Worm (Caenorhabditis elegans) whole organism, dauer: ENCODE measurements around the gene T04C12.33.

Experiments used
- unc-62 ChIP-seq: sonication (generic microtip); optimal IDR thresholded peaks from 2 replicates; lab custom pipeline; 2017; ENCODE audit warnings: missing biosample characterization, missing genetic modification reagents, missing genetic modification characterization

Gene T04C12.33

DNA sequence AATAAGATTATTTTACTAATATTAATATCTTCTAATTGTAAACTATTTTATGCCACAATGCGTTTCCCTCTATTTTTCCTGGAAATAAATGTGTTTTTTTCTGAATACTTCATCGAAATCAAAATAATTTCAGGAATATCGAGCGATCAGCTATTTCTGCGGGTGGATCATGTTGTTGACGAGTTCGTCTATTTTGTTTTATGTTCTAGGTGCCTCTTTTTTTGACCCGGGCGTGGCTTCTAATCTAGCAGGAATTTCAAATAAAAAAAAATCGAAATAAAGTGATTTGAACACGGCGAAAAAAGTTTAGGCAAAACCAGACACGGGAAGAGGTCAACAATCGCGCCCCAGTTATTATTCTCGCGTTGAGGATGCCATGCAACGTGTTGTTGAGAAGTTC, at the start of gene T04C12.33:
Gene T04C12.33 (plus strand): TSS at position 301 of the 400 bp plus-strand sequence.
- no peak for TF ChIP-seq unc-62

DNA sequence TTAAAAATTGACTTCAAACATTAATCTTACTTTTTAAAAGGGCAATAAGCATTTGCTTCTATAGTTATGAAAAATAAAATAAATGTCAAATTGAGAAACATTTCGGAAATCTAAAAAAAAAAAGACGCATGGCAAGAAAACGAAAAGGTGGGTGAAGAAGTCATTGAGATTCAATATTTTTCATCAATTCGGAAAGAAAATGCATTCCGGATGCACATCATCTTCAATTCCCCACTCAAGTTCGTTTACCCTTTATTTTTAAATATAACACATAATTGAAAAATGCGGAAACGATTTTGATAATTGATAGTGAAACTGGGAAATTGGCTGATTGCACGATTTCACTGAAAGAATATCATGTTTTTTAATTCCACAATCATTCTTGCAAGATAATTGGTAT, 49.6 kb upstream of the T04C12.33 start, which contains the start of gene F53B7.4:
Gene F53B7.4 (minus strand): TSS at position 101 of the 400 bp plus-strand sequence.
- no peak for TF ChIP-seq unc-62

ce11 chrV:11004094-11004493, 47.9 kb upstream of the T04C12.33 start:
- TF ChIP-seq unc-62: no peak

DNA sequence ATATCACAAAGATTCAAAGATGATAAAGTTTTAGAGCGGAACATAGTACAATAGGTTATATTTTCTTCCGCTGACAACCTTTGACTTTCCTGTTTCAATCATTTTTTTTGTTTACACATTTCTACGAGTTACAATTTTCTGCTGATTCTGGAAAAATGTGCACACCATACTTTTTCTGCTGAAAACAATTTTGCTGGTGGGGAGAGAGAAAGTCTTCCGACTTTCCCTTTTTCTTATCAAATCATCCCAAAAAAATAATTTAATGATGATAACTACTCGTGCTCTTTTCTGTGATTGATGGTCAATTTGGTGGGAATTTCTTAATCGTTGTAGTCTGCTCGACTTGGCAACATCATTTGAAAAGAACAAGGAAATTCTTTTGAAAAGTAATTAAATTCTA, 44.4 kb upstream of the T04C12.33 start:
- no peak for TF ChIP-seq unc-62

DNA sequence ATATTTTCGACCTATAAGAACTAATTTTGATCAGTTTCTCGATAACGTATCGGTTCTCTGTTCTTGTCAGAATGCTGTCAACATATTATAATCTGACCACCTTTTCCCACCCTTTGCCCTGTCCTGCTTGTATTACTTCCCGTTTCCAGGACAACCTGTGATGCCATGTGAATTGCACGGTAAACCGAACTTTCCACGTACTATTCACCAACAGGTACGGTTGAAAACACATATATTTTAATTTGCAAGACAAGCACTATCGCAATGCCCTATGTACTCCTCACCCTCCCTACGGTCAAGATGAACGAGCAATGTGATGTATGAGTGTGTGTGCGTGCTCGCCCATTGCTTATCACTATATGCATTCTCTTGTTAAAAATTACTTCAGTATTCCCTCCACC, 42.9 kb upstream of the T04C12.33 start:
- TF ChIP-seq unc-62: no peak

DNA sequence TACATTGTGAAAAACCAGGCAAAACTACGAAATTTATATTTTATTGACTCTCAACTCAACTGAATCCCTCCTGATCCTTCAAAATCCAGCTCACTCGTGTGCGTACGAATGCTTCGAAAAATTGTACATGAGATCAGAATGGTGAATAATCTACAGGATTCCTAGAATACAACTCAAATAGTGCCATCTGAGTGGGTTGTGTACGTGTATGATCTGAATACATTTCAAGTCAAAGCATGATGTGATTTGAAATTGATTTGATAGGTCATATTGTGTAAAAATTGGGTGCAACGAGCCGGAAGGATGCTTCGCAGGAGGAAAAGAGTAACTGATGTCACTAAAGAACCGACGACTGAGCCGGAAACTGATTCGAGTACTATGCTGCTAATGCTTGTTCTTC, 41.3 kb upstream of the T04C12.33 start:
- no peak for TF ChIP-seq unc-62

DNA sequence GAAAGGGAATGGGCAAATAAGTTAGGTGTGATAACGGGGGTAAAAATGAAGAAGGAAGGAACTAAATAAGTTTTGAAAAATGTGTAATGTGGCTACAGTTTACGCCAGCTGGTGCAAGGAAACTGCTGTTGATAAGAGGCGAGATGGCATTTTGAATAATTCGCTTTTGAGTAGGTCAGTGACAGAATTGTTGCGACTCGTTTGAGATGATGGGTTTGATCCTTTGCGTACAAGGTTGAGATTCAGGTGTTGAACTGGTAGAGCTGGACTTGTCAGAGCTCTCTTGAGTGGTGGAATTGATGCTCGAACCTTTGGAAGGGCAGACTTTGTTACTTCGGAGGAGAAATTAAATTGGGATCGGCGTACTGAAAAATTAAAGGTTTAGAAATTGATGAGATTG, 40.2 kb upstream of the T04C12.33 start:
- TF ChIP-seq unc-62: no peak

DNA sequence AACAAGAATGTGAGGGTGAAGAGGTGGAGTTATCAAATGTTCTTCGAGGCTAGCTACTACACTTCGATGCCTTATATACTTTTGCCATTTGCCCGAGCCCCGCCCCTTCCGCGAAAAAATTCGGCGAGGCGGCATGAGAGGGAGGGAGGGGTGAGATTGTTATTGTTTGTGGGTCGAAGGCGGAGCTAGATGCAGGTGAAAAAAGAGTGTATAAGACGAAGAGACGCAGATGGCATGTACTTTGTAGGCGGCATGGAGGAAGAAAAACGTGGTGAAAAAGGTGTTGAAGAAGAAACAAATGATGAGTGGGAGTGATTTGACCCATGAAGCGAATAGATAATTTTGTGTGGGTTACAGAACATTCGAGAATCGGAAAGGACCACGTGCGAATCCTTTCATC, 39.6 kb upstream of the T04C12.33 start, which contains the start of gene C13G3.1:
Gene C13G3.1 (minus strand): TSS at position 47 of the 400 bp plus-strand sequence.
- no peak for TF ChIP-seq unc-62

- TF ChIP-seq unc-62: no peak
Observed at ce11 chrV:11013179-11013578, 38.8 kb upstream of the T04C12.33 start.

DNA sequence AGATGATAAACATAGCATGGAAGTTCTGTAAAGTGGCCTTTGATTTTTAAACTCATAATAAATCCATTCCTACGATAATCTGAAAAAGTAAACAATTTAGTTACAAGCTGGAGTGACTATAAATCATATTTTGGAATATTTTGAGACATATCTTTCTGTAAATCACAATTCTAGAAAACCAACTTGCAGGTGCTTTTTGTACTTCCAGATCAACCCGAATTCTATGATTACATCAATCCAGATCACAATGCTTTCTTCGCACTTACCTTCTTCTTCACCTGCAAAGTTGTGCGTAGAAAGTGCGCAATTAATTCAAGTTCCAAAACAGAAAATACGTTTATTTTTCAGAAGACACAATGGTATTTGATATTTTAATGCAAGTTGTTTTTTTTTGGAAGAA, 37.3 kb upstream of the T04C12.33 start:
- no peak for TF ChIP-seq unc-62

DNA sequence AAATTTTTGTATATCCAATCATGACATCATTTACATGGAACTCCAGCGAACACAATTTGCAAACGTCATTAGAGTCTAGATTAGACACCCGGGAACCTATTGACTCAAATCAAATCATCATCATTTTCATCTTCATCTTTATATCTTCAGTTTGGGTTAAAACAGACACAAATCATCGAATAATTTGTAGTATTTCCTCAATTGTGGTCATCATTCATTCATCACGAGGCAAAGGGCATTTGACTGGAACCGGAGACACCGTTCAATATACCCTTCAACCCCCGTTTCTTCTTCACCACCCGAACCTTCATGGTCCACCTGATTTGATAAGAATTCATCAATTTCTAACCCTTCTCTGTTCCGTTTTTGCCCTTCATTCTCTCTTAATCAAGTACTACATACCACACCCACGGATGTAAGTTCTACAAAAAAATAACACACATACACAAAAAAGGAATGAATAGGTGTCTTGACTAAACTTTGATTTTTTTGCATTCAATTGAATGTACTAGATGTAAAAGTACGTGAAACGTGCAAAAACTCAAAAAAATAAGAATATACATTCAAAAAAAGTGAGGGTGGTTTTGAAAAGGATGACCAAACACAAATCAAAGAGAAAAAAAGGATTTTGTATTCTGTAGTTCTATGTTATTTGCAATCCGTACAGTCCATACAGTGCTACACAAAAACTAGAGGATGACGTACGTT, 35.0 kb upstream of the T04C12.33 start:
- no peak for TF ChIP-seq unc-62

DNA sequence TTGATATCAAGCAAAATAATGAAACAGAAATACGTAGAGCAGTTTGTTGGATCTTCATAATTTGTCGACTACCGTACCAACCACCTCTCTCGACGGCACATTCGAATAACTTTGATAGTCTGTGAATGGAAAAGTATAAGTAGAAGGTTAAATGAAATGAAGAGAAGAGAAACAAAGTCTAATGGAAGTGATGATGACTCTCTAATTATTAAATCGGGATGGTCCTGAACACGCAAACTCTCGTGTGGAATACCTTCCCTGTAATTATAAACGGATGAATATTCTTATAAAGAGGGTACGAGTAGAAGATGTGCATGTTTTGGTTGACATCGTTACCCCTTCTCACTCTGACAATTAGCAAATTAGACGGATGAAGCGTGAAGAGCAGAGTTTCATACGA, 29.2 kb upstream of the T04C12.33 start, which contains the start of the genes C13G3.12 and hot-6:
Gene C13G3.12 (minus strand): TSS at position 101 of the 400 bp plus-strand sequence.
Gene hot-6 (minus strand): TSS at position 121 of the 400 bp plus-strand sequence.
- no peak for TF ChIP-seq unc-62

- TF ChIP-seq unc-62: no peak
Observed at ce11 chrV:11027740-11028139, 24.3 kb upstream of the T04C12.33 start.

DNA sequence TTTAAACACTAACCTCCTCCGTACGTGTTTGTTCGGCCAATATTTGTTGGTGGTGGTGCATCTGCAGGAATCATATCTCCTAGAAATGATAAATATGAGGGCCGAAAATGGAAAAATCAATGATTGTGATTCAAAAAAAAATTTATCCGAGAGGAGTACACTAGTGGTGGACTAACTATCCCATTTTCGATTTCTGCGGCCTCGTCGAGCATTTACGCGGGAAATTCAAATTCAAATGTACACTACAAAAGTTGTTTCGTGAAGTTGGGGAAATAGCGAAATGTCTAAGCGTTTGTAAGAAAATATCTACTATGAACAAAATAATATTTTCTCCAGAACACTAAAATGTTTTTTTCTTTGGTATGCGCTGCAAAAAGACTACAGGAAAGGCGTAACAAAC, 22.7 kb upstream of the T04C12.33 start:
- no peak for TF ChIP-seq unc-62

DNA sequence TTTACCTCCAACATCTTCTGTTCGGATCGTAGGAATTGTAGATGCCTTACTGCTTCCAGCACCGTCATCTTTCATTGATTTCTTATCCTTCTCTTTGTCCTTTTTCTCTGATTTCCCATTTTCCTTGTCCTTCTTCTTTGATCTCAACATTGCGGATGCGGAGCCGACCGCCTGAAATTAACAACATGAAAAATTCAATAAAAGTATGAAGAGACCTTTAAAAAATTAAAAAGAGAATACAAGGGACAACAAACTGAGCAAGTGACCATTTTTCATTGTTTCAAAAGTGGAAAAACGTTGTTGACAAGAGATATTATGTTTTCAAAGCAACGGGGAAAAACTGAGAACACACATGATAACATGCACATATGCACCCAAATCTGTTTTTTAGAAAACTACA, 21.3 kb upstream of the T04C12.33 start:
- TF ChIP-seq unc-62: no peak

DNA sequence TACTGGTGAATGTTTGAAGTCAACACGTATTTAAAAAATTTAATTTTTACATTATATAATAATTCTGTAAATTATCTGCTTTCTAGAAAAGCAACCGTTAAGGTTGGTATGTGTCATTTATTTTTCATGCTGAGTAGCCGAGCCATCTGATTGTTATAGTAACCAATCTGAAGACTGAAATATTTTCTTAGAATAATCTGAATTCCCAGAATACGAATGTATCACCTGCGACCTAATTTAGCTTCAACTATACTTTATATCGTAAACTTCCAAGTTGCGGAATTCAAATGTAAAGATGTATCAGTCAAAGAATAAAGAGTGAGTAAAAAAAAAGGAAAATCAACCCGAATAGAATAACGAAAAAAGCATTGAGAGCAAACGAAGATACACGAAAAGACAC, 18.8 kb upstream of the T04C12.33 start:
- TF ChIP-seq unc-62: no peak

- TF ChIP-seq unc-62: no peak
Observed at ce11 chrV:11034748-11035147, 17.3 kb upstream of the T04C12.33 start, which contains the start of gene pptr-2. Gene pptr-2, minus strand, starts transcription at chrV:11034931.

DNA sequence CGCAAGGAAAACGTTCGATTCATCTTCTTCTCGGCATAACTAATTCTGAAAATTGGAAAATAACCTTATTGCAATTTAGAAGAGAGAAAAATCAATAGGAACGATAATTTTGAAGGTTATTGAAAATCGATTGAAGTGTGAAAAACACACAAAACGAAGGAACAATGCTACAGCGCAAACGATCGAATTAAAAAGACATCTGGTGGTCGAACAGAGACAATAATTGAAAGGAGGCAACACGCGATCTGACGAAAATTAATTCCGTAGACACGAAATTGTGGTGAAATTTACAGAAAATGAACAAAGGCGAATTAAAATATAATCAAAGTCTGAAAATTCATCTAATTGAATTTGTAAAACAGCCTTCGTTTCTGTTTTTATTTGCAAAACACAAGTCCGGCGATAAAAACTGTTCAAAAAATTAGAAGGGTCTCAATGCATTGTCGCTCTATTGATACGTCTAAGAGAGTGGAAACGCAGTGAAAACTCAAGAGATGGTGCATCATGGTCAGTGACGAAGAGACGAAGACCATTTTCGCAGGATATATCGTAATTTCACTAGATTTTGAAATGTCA, 12.6 kb upstream of the T04C12.33 start, which contains the start of gene pak-2:
Gene pak-2 (minus strand): TSS at position 51 of the 576 bp plus-strand sequence.
- TF ChIP-seq unc-62: no peak
